Worm (Caenorhabditis elegans) whole organism, L2 larva: ENCODE data around the gene F59A6.10.

Experiments used
- blmp-1 ChIP-seq: sonication (generic microtip); optimal IDR thresholded peaks from 2 replicates; lab custom pipeline; 2017; ENCODE audit warnings: missing genetic modification characterization, mild to moderate bottlenecking, missing compliant biosample characterization, antibody characterized with exemption, moderate library complexity; ENCODE audit not compliant: insufficient read depth
- egl-27 ChIP-seq: sonication (generic microtip); optimal IDR thresholded peaks from 3 replicates; lab custom pipeline; 2017; ENCODE audit warnings: missing biosample characterization, missing genetic modification reagents, missing genetic modification characterization
- lin-39 ChIP-seq: fragments of 150-350 bp; optimal IDR thresholded peaks from 2 replicates; lab custom pipeline; 2014; ENCODE audit warnings: missing biosample characterization, missing genetic modification reagents, missing genetic modification characterization
- nhr-6 ChIP-seq: fragments of 150-350 bp; optimal IDR thresholded peaks from 2 replicates; lab custom pipeline; 2014; ENCODE audit warnings: missing biosample characterization, missing genetic modification characterization
- nhr-77 ChIP-seq: fragments of 150-350 bp; optimal IDR thresholded peaks from 2 replicates; lab custom pipeline; 2014; ENCODE audit warnings: missing biosample characterization, missing genetic modification characterization
- sem-4 ChIP-seq: fragments of 150-350 bp; optimal IDR thresholded peaks from 2 replicates; lab custom pipeline; 2014; ENCODE audit warnings: missing biosample characterization, missing genetic modification reagents, missing genetic modification characterization
- unc-55 ChIP-seq: fragments of 150-350 bp; sonication (generic microtip); optimal IDR thresholded peaks from 3 replicates; lab custom pipeline; 2014; ENCODE audit warnings: missing biosample characterization, missing genetic modification reagents, missing genetic modification characterization

DNA sequence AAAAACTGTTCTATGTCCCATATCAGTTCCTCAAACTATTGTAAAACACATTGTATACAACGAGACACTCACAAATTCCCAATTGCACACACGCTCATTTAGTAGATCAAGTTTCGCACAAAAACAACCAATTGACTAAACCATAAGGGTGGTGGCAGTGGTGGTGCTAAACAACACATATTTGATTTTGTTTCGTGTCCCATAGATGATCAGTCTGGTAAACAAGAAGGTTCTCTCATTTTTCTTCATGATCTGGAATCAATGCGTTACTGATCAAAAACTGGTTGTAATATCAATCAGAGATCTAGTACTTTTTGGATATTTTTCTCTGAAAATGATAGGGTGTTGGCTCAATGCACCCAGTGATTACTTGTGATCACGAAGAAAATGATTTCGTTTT, 14.8 kb downstream of the F59A6.10 start:
- TF ChIP-seq nhr-6 = no peak
- no peak for TF ChIP-seq sem-4 (tag; lab: Kevin White, UChicago)
- TF ChIP-seq blmp-1 (tag; lab: Kevin White, UChicago) = no peak
- TF ChIP-seq lin-39 (tag; lab: Kevin White, UChicago) = no peak
- no peak for TF ChIP-seq nhr-77 (tag; lab: Kevin White, UChicago)
- no peak for TF ChIP-seq unc-55 (GFP tag; lab: Kevin White, UChicago)
- no peak for TF ChIP-seq egl-27 (tag; lab: Kevin White, UChicago)
